Worm (Caenorhabditis elegans) whole organism, midembryonic: ENCODE results near the gene srw-40.

ENCODE experiments used
- T22C8.4 ChIP-seq: fragments of 200-800 bp; sonication (Bioruptor generic); IDR thresholded peaks from 2 replicates; pipeline ENCODE4 v1.3.6; 2022; ENCODE audit warnings: missing genetic modification characterization, missing compliant biosample characterization
- cog-1 ChIP-seq: sonication (generic microtip); optimal IDR thresholded peaks from 2 replicates; lab custom pipeline; 2016; ENCODE audit warnings: missing genetic modification characterization, missing compliant biosample characterization
- flt-1 ChIP-seq: fragments of 200-800 bp; sonication (Bioruptor generic); IDR thresholded peaks from 2 replicates; pipeline ENCODE4 v1.3.6; 2022; ENCODE audit warnings: missing genetic modification characterization, missing compliant biosample characterization
- klf-2 ChIP-seq: fragments of 200-800 bp; sonication (Bioruptor generic); conservative IDR thresholded peaks from 2 replicates; pipeline ENCODE4 v1.3.6; 2022; ENCODE audit warnings: missing genetic modification reagents, missing genetic modification characterization, missing compliant biosample characterization
- med-1 ChIP-seq: sonication (generic microtip); optimal IDR thresholded peaks from 2 replicates; lab custom pipeline; 2017; ENCODE audit warnings: missing genetic modification characterization, mild to moderate bottlenecking, missing compliant biosample characterization, antibody characterized with exemption, missing genetic modification reagents; ENCODE audit not compliant: insufficient read depth
- ref-1 ChIP-seq: fragments of 200-800 bp; sonication (Bioruptor generic); conservative IDR thresholded peaks from 2 replicates; pipeline ENCODE4 v1.3.6; 2022; ENCODE audit warnings: missing genetic modification reagents, missing genetic modification characterization, missing compliant biosample characterization
- tab-1 ChIP-seq: fragments of 200-800 bp; sonication (Bioruptor generic); IDR thresholded peaks from 2 replicates; pipeline ENCODE4 v1.3.6; 2022; ENCODE audit warnings: missing genetic modification characterization, missing compliant biosample characterization
- ztf-23 ChIP-seq: fragments of 200-800 bp; sonication (Bioruptor generic); IDR thresholded peaks from 2 replicates; pipeline ENCODE4 v1.3.6; 2022; ENCODE audit warnings: missing genetic modification reagents, missing genetic modification characterization, missing compliant biosample characterization
- ztf-29 ChIP-seq: fragments of 200-800 bp; sonication (Bioruptor generic); IDR thresholded peaks from 2 replicates; pipeline ENCODE4 v1.3.6; 2022; ENCODE audit warnings: missing genetic modification reagents, missing genetic modification characterization, missing compliant biosample characterization

Gene srw-40

DNA sequence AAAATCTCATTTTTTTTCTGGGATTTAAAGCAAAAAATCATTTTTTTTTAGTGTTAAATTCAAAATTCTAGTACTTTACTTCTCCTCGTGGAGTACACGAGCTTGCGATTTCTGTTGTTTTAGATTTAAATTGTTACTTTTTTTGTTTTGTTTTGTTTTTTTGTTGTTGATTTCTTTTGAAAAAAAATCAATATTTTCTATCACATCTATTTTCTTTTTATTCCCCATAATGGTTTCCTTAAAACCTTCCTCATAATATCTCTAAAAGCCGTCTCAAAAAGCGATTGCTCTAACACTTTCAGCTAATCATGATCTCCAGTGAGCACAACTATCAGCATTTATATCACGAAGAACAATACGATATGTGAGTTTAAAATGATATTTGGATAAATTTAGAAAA is 18.5 kb upstream of the srw-40 start, which contains the start of gene madf-3:
TSS of gene madf-3 (plus strand) at position 301 of the 400 bp plus-strand sequence.
- TF ChIP-seq tab-1 (GFP tag; lab: Robert Waterston, UW) (no peak), med-1 (no peak), flt-1 (GFP tag; lab: Robert Waterston, UW) (no peak), ref-1 (GFP tag; lab: Robert Waterston, UW) (no peak), cog-1 (tag; lab: Kevin White, UChicago) (no peak)

DNA sequence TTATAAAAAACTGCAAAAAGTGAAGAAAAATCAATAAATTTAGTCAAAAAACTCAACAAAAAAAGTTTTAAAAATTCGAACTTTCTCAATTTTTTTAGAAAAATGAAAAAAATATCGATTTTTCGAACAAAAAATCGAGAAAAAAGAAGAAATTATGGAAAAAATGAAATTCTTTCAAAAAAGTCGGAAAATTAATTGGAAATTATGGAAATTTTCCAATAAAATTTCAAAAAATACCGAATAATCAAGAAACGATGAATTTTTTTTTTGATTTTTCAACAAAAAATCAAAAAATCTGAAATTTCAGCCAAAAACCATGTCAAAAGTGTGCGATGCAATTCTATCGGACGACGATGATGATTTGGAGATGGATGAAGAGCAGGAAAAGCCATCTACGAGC is 12.8 kb upstream of the srw-40 start, which contains the start of gene H20J04.4:
TSS of gene H20J04.4 (plus strand) at position 301 of the 400 bp plus-strand sequence.
- TF ChIP-seq med-1 (no peak), ref-1 (GFP tag; lab: Robert Waterston, UW) (no peak), flt-1 (GFP tag; lab: Robert Waterston, UW) (no peak), cog-1 (tag; lab: Kevin White, UChicago) (no peak), ztf-29 (GFP tag; lab: Robert Waterston, UW) (no peak), tab-1 (GFP tag; lab: Robert Waterston, UW) (no peak), ztf-23 (GFP tag; lab: Robert Waterston, UW) (no peak), T22C8.4 (GFP tag; lab: Robert Waterston, UW) (no peak), klf-2 (GFP tag; lab: Robert Waterston, UW) (no peak)

DNA sequence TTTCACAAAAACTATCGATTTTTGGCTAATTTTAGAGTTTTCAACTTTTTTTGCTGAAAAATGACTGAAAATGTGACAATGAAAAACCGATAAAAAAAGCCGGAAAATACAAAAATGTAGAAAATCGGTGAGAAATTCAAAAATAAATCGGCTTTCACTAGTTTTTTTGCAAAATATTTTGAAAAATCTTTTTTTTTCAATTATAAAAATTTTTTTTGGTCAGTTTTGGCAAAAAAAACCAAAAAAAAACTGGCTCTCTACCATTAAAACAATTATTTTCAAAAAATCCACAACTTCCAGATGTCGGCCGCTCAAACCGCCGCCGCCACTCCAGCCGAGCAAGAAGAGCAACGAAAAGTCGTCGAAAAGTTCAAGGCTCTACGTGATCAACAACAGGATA is 10.5 kb upstream of the srw-40 start, which contains the start of gene pfd-2:
TSS of gene pfd-2 (plus strand) at position 301 of the 400 bp plus-strand sequence.
- TF ChIP-seq T22C8.4 (GFP tag; lab: Robert Waterston, UW) (no peak), flt-1 (GFP tag; lab: Robert Waterston, UW) (no peak), cog-1 (tag; lab: Kevin White, UChicago) (no peak), tab-1 (GFP tag; lab: Robert Waterston, UW) (no peak), med-1 (no peak), ref-1 (GFP tag; lab: Robert Waterston, UW) (no peak), ztf-29 (GFP tag; lab: Robert Waterston, UW) (no peak), klf-2 (GFP tag; lab: Robert Waterston, UW) (no peak), ztf-23 (GFP tag; lab: Robert Waterston, UW) (no peak)

DNA sequence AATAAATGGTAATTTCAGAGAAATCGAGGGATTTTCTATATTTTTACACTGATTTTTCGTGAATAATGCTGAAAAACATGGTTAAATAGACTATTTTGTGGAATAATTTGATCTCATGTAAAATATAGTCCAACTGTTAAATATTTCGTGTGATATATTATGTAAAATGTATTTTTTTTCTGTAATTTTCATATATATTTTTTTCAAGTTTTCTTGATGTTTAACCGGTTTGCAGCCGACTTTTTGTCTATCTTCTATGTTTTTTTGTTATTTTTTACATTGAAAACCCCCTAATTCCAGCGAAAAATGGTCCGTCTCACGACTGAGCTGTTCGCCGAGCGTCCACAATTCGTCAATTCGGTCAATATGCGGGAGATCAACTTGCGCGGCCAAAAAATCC is 8.2 kb upstream of the srw-40 start, which contains the start of gene mog-2:
TSS of gene mog-2 (plus strand) at position 301 of the 400 bp plus-strand sequence.
- TF ChIP-seq tab-1 (GFP tag; lab: Robert Waterston, UW): no peak
- TF ChIP-seq ztf-29 (GFP tag; lab: Robert Waterston, UW): no peak
- TF ChIP-seq ref-1 (GFP tag; lab: Robert Waterston, UW): no peak
- no peak for TF ChIP-seq flt-1 (GFP tag; lab: Robert Waterston, UW)
- TF ChIP-seq ztf-23 (GFP tag; lab: Robert Waterston, UW): no peak
- TF ChIP-seq T22C8.4 (GFP tag; lab: Robert Waterston, UW): no peak
- TF ChIP-seq klf-2 (GFP tag; lab: Robert Waterston, UW): no peak
- TF ChIP-seq med-1: no peak
- TF ChIP-seq cog-1 (tag; lab: Kevin White, UChicago): no peak

DNA sequence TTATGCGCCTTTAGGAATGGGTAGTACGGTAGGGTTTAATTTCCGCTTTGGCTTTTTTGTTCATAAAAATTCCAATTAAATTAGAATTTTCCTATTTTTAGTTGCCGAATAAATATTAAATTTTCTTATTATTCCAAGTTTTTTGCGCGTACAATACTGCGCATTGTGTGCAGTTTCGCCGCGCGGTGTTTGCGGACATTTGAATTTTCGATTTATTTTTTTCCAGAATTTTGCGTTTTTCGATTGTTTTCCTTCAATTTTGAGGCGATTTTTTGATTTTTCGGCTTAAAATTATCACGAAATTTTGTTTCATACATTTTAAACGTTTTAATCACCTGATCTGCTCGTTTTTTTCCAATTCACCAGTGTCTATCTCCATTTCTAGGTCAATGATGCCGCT is 7.0 kb upstream of the srw-40 start, which contains the start of gene H20J04.6:
TSS of gene H20J04.6 (plus strand) at position 386 of the 400 bp plus-strand sequence.
- TF ChIP-seq ref-1 (GFP tag; lab: Robert Waterston, UW) (no peak), T22C8.4 (GFP tag; lab: Robert Waterston, UW) (no peak), ztf-23 (GFP tag; lab: Robert Waterston, UW) (no peak), tab-1 (GFP tag; lab: Robert Waterston, UW) (no peak), flt-1 (GFP tag; lab: Robert Waterston, UW) (no peak), ztf-29 (GFP tag; lab: Robert Waterston, UW) (no peak), cog-1 (tag; lab: Kevin White, UChicago) (no peak), klf-2 (GFP tag; lab: Robert Waterston, UW) (no peak), med-1 (no peak)

DNA sequence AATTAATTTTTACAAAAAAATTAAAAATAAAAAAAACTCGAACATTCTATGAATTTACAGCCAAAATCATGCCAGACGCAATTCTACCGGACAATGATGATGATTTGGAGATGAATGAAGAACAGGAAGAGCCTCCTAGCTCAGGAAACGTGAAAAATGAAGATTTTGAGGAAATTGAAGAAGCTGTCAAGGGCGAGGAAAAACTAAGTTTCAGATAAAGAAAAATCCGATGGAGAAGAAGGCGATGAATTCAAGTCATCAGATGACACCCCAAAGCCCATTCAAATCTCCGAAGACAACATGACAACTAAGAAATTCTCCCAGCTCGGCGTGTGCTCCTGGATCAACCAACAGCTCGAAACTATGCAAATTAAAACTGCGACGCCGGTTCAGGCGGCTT is 5.9 kb upstream of the srw-40 start, which contains the start of gene Y52E8A.1:
TSS of gene Y52E8A.1 (plus strand) at position 301 of the 400 bp plus-strand sequence.
- TF ChIP-seq ztf-29 (GFP tag; lab: Robert Waterston, UW) (no peak), cog-1 (tag; lab: Kevin White, UChicago) (no peak), tab-1 (GFP tag; lab: Robert Waterston, UW) (no peak), T22C8.4 (GFP tag; lab: Robert Waterston, UW) (no peak), med-1 (no peak), klf-2 (GFP tag; lab: Robert Waterston, UW) (no peak), flt-1 (GFP tag; lab: Robert Waterston, UW) (no peak)

DNA sequence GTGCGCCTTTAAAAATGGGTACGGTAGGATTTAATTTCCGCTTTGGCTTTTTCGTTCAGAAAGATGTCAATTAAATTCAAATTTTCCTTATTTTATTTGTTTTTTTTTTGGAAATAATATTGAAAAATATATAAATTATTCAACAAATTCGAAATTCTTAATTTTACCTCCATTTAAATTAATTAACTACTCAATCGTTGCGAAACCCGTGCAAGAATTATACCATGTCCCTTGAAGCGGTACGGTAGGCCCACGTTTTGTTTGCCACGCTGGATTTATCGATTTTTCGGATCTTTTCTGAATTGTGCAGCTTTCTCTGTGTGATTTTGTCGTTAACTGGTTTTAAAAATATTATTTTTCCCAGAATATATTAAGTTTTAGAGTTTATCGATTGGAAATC is 4.5 kb upstream of the srw-40 start, which contains the start of gene Y52E8A.2:
TSS of gene Y52E8A.2 (plus strand) at position 382 of the 400 bp plus-strand sequence.
- TF ChIP-seq tab-1 (GFP tag; lab: Robert Waterston, UW) (no peak), med-1 (no peak), cog-1 (tag; lab: Kevin White, UChicago) (no peak), klf-2 (GFP tag; lab: Robert Waterston, UW) (no peak), ztf-29 (GFP tag; lab: Robert Waterston, UW) (no peak), T22C8.4 (GFP tag; lab: Robert Waterston, UW) (no peak), ref-1 (GFP tag; lab: Robert Waterston, UW) (no peak), flt-1 (GFP tag; lab: Robert Waterston, UW) (no peak), ztf-23 (GFP tag; lab: Robert Waterston, UW) (no peak)

DNA sequence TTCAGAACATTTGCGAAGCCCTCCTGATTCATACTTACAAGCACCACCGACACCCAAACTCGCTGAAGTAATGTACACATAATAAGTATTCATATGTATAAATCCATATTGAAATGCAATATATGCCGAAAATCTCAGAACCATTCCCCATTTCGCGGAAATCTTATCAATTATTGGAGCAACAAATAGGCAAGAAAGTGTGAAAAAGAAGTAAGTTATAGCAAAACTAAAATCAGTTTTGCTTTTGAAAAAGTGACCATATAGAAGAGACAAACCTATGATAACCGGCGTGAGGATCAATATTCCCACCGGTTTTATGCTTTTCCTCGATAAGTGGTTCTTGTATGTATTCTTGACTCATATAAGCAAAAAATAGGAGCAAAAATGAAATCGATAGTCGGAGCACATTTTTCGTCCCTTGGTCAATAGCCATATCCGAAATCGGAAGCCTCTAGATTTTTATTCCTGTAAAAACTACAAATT is 3.7 kb upstream of the srw-40 start, which contains the start of gene Y52E8A.6:
TSS of gene Y52E8A.6 (minus strand) at position 433 of the 483 bp plus-strand sequence.
- TF ChIP-seq klf-2 (GFP tag; lab: Robert Waterston, UW): no peak
- TF ChIP-seq tab-1 (GFP tag; lab: Robert Waterston, UW): no peak
- no peak for TF ChIP-seq ztf-23 (GFP tag; lab: Robert Waterston, UW)
- no peak for TF ChIP-seq T22C8.4 (GFP tag; lab: Robert Waterston, UW)

DNA sequence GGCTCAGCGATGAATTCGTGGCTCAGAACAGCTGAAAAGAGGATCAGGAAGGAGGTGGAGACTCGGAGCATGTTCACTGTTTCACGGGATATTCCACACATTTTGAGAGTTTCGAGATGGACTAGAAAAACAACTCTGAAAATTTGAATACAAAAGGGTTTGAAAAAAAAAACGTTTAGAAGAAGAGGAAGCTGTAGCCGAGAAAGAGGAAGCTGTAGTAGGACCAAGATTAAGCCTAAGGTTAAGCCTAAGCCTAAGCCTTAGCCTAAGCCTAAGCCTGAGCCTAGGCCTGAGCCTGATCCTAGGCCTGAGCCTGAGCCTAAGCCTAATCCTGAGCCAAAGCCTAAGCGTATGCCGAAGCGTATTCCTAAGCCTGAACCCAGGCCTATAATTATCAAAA is 3.8 kb downstream of the srw-40 start, which contains the start of gene plep-1:
TSS of gene plep-1 (minus strand) at position 101 of the 400 bp plus-strand sequence.
- no peak for TF ChIP-seq med-1
- no peak for TF ChIP-seq klf-2 (GFP tag; lab: Robert Waterston, UW)
- no peak for TF ChIP-seq ztf-23 (GFP tag; lab: Robert Waterston, UW)
- no peak for TF ChIP-seq T22C8.4 (GFP tag; lab: Robert Waterston, UW)
